Worm (Caenorhabditis elegans) whole organism, L4 larva: ENCODE measurements around the gene R03H10.7.

Experiments used
- Y105C5A.15 ChIP-seq: fragments of 200-800 bp; sonication (Bioruptor generic); IDR thresholded peaks from 2 replicates; pipeline ENCODE4 v1.3.6; 2022; ENCODE audit warnings: missing genetic modification characterization, missing compliant biosample characterization
- aly-2 ChIP-seq: sonication (generic microtip); optimal IDR thresholded peaks from 2 replicates; lab custom pipeline; 2018; ENCODE audit warnings: missing biosample characterization, missing genetic modification characterization
- arid-1 ChIP-seq: fragments of 200-800 bp; sonication (Bioruptor generic); conservative IDR thresholded peaks from 2 replicates; pipeline ENCODE4 v1.3.6; 2022; ENCODE audit warnings: missing genetic modification reagents, missing genetic modification characterization, missing compliant biosample characterization
- ceh-20 ChIP-seq: fragments of 200-800 bp; sonication (Bioruptor generic); IDR thresholded peaks from 2 replicates; pipeline ENCODE4 v1.3.6; 2022; ENCODE audit warnings: missing genetic modification reagents, missing genetic modification characterization, missing compliant biosample characterization
- ceh-28 ChIP-seq: fragments of 150-350 bp; optimal IDR thresholded peaks from 2 replicates; lab custom pipeline; 2014; ENCODE audit warnings: missing biosample characterization, missing genetic modification reagents, missing genetic modification characterization
- ceh-44 ChIP-seq: fragments of 200-800 bp; sonication (Bioruptor generic); IDR thresholded peaks from 2 replicates; pipeline ENCODE4 v1.3.6; 2022; ENCODE audit warnings: missing genetic modification reagents, missing genetic modification characterization, missing compliant biosample characterization
- ceh-62 ChIP-seq: sonication (generic microtip); optimal IDR thresholded peaks from 2 replicates; lab custom pipeline; 2017; ENCODE audit warnings: missing biosample characterization, missing genetic modification characterization
- ctbp-1 ChIP-seq: fragments of 200-800 bp; sonication (Bioruptor generic); IDR thresholded peaks from 2 replicates; pipeline ENCODE4 v1.3.6; 2022; ENCODE audit warnings: missing genetic modification reagents, missing genetic modification characterization, missing compliant biosample characterization
- daf-16 ChIP-seq, 3 experiments: sonication (generic microtip); optimal IDR thresholded peaks; 2 replicates each; lab custom pipeline; 2016 to 2017; ENCODE audit warnings: missing genetic modification characterization in 3 of 3, missing genetic modification reagents in 3 of 3, mild to moderate bottlenecking in 2 of 3, missing compliant biosample characterization in 2 of 3, missing biosample characterization in 1 of 3, moderate library complexity in 1 of 3
- daf-8 ChIP-seq: fragments of 200-800 bp; sonication (Bioruptor generic); IDR thresholded peaks from 2 replicates; pipeline ENCODE4 v1.3.6; 2022; ENCODE audit warnings: missing genetic modification characterization, missing compliant biosample characterization
- dmd-6 ChIP-seq: fragments of 200-800 bp; sonication (Bioruptor generic); IDR thresholded peaks from 2 replicates; pipeline ENCODE4 v1.3.6; 2022; ENCODE audit warnings: missing genetic modification reagents, missing genetic modification characterization, missing compliant biosample characterization
- duxl-1 ChIP-seq: sonication (generic microtip); optimal IDR thresholded peaks from 2 replicates; lab custom pipeline; 2016; ENCODE audit warnings: mild to moderate bottlenecking, missing genetic modification characterization, moderate library complexity, missing compliant biosample characterization; ENCODE audit not compliant: poor library complexity
- dve-1 ChIP-seq: sonication (generic microtip); optimal IDR thresholded peaks from 2 replicates; lab custom pipeline; 2017; ENCODE audit warnings: antibody characterized with exemption, mild to moderate bottlenecking, missing genetic modification characterization, missing compliant biosample characterization; ENCODE audit not compliant: insufficient read depth
- hlh-11 ChIP-seq: fragments of 200-800 bp; sonication (Bioruptor generic); optimal IDR thresholded peaks from 2 replicates; lab custom pipeline; 2018; ENCODE audit warnings: mild to moderate bottlenecking, missing genetic modification characterization, missing compliant biosample characterization
- hmg-1.1 ChIP-seq: fragments of 200-800 bp; sonication (Bioruptor generic); IDR thresholded peaks from 2 replicates; pipeline ENCODE4 v1.3.6; 2022; ENCODE audit warnings: missing genetic modification reagents, missing genetic modification characterization, missing compliant biosample characterization
- lim-7 ChIP-seq: fragments of 200-800 bp; sonication (Bioruptor generic); IDR thresholded peaks from 2 replicates; pipeline ENCODE4 v1.3.6; 2022; ENCODE audit warnings: missing genetic modification characterization, missing compliant biosample characterization
- lin-38 ChIP-seq: fragments of 200-800 bp; sonication (Bioruptor generic); IDR thresholded peaks from 2 replicates; pipeline ENCODE4 v1.3.6; 2022; ENCODE audit warnings: missing genetic modification reagents, missing genetic modification characterization, missing compliant biosample characterization
- lin-39 ChIP-seq: fragments of 150-350 bp; optimal IDR thresholded peaks from 2 replicates; lab custom pipeline; 2014; ENCODE audit warnings: missing biosample characterization, missing genetic modification reagents, missing genetic modification characterization
- mdl-1 ChIP-seq, 2 experiments: fragments of 150-350 bp in 1 of 2; sonication (generic microtip) in 1 of 2; optimal IDR thresholded peaks; 2 replicates each; lab custom pipeline; 2014 to 2017; ENCODE audit warnings: missing biosample characterization in 2 of 2, missing genetic modification characterization in 2 of 2
- mdt-29 ChIP-seq: fragments of 200-800 bp; sonication (Bioruptor generic); IDR thresholded peaks from 2 replicates; pipeline ENCODE4 v1.3.6; 2022; ENCODE audit warnings: missing genetic modification reagents, missing genetic modification characterization, missing compliant biosample characterization
- mes-2 ChIP-seq: sonication (generic microtip); optimal IDR thresholded peaks from 2 replicates; lab custom pipeline; 2016; ENCODE audit warnings: missing genotype, mild to moderate bottlenecking, missing genetic modification characterization, missing compliant biosample characterization; ENCODE audit not compliant: poor library complexity, severe bottlenecking
- nhr-10 ChIP-seq: fragments of 150-350 bp; optimal IDR thresholded peaks from 2 replicates; lab custom pipeline; 2014; ENCODE audit warnings: missing biosample characterization, missing genetic modification characterization
- nhr-102 ChIP-seq: sonication (generic microtip); optimal IDR thresholded peaks from 2 replicates; lab custom pipeline; 2016; ENCODE audit warnings: mild to moderate bottlenecking, missing genetic modification characterization, moderate library complexity, missing compliant biosample characterization
- nhr-11 ChIP-seq: fragments of 150-350 bp; optimal IDR thresholded peaks from 2 replicates; lab custom pipeline; 2014; ENCODE audit warnings: missing biosample characterization, missing genetic modification characterization
- nhr-25 ChIP-seq: sonication (generic microtip); optimal IDR thresholded peaks from 2 replicates; lab custom pipeline; 2017; ENCODE audit warnings: missing genetic modification characterization, mild to moderate bottlenecking, missing compliant biosample characterization, antibody characterized with exemption, moderate library complexity, borderline replicate concordance; ENCODE audit not compliant: insufficient read depth
- nhr-28 ChIP-seq: fragments of 150-350 bp; optimal IDR thresholded peaks from 2 replicates; lab custom pipeline; 2014; ENCODE audit warnings: missing biosample characterization, missing genetic modification characterization
- nhr-77 ChIP-seq: fragments of 150-350 bp; optimal IDR thresholded peaks from 2 replicates; lab custom pipeline; 2014; ENCODE audit warnings: missing biosample characterization, missing genetic modification characterization
- pha-4 ChIP-seq, 2 experiments: fragments of 150-350 bp in 1 of 2; fragments of 200-800 bp in 1 of 2; sonication (Bioruptor generic) in 1 of 2; IDR thresholded peaks in 1 of 2; optimal IDR thresholded peaks in 1 of 2; 2 replicates each; pipeline versions ENCODE4 v1.3.6 to Lab custom; 2014 to 2022; ENCODE audit warnings: missing genetic modification characterization in 2 of 2, missing genetic modification reagents in 2 of 2, missing biosample characterization in 1 of 2, missing compliant biosample characterization in 1 of 2
- pqm-1 ChIP-seq: sonication (generic microtip); optimal IDR thresholded peaks from 2 replicates; lab custom pipeline; 2017; ENCODE audit warnings: missing biosample characterization, missing genetic modification characterization
- saeg-2 ChIP-seq: fragments of 200-800 bp; sonication (Bioruptor generic); IDR thresholded peaks from 2 replicates; pipeline ENCODE4 v1.3.6; 2022; ENCODE audit warnings: missing genetic modification reagents, missing genetic modification characterization, missing compliant biosample characterization
- set-16 ChIP-seq: fragments of 200-800 bp; sonication (Bioruptor generic); IDR thresholded peaks from 2 replicates; pipeline ENCODE4 v1.3.6; 2022; ENCODE audit warnings: missing genetic modification reagents, missing genetic modification characterization, missing compliant biosample characterization
- snpc-4 ChIP-seq: fragments of 150-350 bp; optimal IDR thresholded peaks from 2 replicates; lab custom pipeline; 2014; ENCODE audit warnings: missing biosample characterization, missing genetic modification characterization
- spr-1 ChIP-seq: sonication (generic microtip); optimal IDR thresholded peaks from 2 replicates; lab custom pipeline; 2016; ENCODE audit warnings: mild to moderate bottlenecking, missing genetic modification characterization, missing compliant biosample characterization
- tra-1 ChIP-seq: fragments of 200-800 bp; sonication (Bioruptor generic); IDR thresholded peaks from 2 replicates; pipeline ENCODE4 v1.3.6; 2022; ENCODE audit warnings: missing genetic modification reagents, missing genetic modification characterization, missing compliant biosample characterization
- unc-62 ChIP-seq, 3 experiments: fragments of 150-350 bp in 1 of 3; sonication (generic microtip); optimal IDR thresholded peaks in 2 of 3; peaks in 1 of 3; 1 replicate in 1 of 3; 2 replicates in 2 of 3; lab custom pipeline; 2014 to 2017; ENCODE audit warnings: missing biosample characterization in 3 of 3, missing genetic modification characterization in 3 of 3, missing genetic modification reagents in 3 of 3, missing genotype in 1 of 3
- zag-1 ChIP-seq: fragments of 150-350 bp; optimal IDR thresholded peaks from 2 replicates; lab custom pipeline; 2014; ENCODE audit warnings: missing biosample characterization, missing genetic modification characterization
- zip-11 ChIP-seq: fragments of 200-800 bp; sonication (Bioruptor generic); IDR thresholded peaks from 2 replicates; pipeline ENCODE4 v1.3.6; 2022; ENCODE audit warnings: missing genetic modification characterization, missing compliant biosample characterization
- ztf-11 ChIP-seq: fragments of 150-350 bp; optimal IDR thresholded peaks from 2 replicates; lab custom pipeline; 2014; ENCODE audit warnings: missing biosample characterization, missing genetic modification characterization

R03H10.7 gene

DNA sequence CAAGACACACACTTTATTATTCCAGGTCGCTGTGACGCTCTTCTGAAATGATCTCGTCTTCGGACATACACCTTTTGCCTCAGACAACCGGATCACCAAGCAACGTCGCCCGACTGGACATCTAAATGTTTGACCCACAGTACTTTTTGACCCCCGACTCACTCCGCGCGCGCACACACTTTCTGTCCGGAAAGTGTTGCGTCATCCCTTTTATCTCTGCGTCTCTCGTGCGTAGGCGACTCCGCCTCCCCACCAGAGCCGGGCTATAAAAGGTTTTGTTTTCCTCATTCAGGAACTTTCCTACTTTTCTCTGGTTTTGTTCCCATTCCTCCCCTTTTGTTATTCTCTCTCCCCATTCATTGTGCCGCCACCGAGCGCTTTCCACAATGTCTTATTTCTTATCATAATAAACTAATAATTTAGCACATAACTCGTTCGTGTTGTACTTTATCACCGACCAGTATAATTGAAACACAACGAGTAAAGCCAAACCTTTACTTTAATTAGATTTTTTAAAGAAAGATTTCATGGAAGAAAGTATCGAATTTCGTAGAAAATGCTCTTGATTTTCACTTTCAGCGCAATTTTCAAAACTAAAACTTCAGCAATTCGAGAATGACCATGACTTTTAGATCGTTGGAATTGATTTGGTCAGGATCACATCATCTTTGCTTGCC lies 30.5 kb upstream of the R03H10.7 start, which contains the start of gene F31D5.6:
Gene F31D5.6, plus strand, starts transcription at position 627 of the 677 bp plus-strand sequence.
- no peak for TF ChIP-seq duxl-1 (tag; lab: Kevin White, UChicago)
- no peak for TF ChIP-seq snpc-4 (tag; lab: Kevin White, UChicago)
- TF ChIP-seq ctbp-1: no peak
- no peak for TF ChIP-seq ceh-44 (GFP tag; lab: Robert Waterston, UW)
- no peak for TF ChIP-seq set-16 (GFP tag; lab: Robert Waterston, UW)
- TF ChIP-seq spr-1 (tag; lab: Kevin White, UChicago): no peak
- TF ChIP-seq daf-8 (GFP tag; lab: Robert Waterston, UW): no peak
- TF ChIP-seq Y105C5A.15 (GFP tag; lab: Robert Waterston, UW): no peak
- TF ChIP-seq zag-1 (tag; lab: Kevin White, UChicago): no peak
- TF ChIP-seq saeg-2: no peak
- no peak for TF ChIP-seq nhr-102 (tag; lab: Kevin White, UChicago)
- TF ChIP-seq hmg-1.1 (GFP tag; lab: Robert Waterston, UW): no peak
- TF ChIP-seq lin-39: no peak
- TF ChIP-seq nhr-10 (tag; lab: Kevin White, UChicago): no peak
- no peak for TF ChIP-seq ztf-11
- TF ChIP-seq nhr-11 (tag; lab: Kevin White, UChicago): no peak
- no peak for TF ChIP-seq zip-11 (GFP tag; lab: Robert Waterston, UW)
- no peak for TF ChIP-seq mdl-1 (tag; optimal IDR thresholded peaks at IDR 0.05; lab: Kevin White, UChicago)
- no peak for TF ChIP-seq mdt-29
- no peak for TF ChIP-seq dve-1
- TF ChIP-seq, all 104 proteins: peak for 0

DNA sequence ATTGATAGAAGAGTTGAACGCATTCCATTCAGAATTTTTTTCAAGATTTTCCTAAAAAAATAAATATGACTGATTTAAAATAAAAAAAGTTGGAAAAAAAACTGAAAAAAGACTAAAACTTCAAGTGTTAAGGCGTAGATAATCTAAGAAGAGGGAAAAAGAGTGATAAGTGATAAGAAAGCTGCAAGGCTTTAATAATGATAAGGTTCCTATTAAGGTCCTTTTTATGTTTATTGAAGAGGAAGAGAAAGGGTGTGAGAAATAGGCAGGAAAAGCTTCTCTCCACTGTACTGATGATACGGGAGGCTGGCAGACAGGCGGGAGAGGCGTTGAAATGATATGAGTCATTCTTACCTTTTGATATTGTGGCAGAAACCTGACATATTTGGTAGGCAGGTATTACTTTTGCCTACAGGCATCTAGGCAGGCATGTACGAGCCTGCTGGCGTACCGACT lies 25.0 kb upstream of the R03H10.7 start, which contains the start of gene mth-1:
Gene mth-1, minus strand, starts transcription at position 51 of the 456 bp plus-strand sequence.
- TF ChIP-seq hlh-11 (peak; percentile 12), ceh-20 (no peak), pqm-1 (tag; lab: Kevin White, UChicago) (peak; percentile 68), nhr-25 (tag; lab: Kevin White, UChicago) (no peak), pha-4 (GFP tag; IDR thresholded peaks at IDR 0.05; lab: Robert Waterston, UW) (no peak), pha-4 (tag; optimal IDR thresholded peaks at IDR 0.05; lab: Kevin White, UChicago) (no peak), lin-38 (no peak), lim-7 (GFP tag; lab: Robert Waterston, UW) (no peak), daf-16 (GFP tag; optimal IDR thresholded peaks at IDR 0.05; lab: Kevin White, UChicago) (no peak), daf-16 (tag; optimal IDR thresholded peaks at IDR 0.05; lab: Kevin White, UChicago) (peak; percentile 42), dmd-6 (GFP tag; lab: Robert Waterston, UW) (peak; percentile 29; the same call in 1 of the 2 replicates), saeg-2 (no peak), ceh-62 (no peak), aly-2 (tag; lab: Kevin White, UChicago) (no peak)
- TF ChIP-seq, all 104 proteins: peak for 4

DNA sequence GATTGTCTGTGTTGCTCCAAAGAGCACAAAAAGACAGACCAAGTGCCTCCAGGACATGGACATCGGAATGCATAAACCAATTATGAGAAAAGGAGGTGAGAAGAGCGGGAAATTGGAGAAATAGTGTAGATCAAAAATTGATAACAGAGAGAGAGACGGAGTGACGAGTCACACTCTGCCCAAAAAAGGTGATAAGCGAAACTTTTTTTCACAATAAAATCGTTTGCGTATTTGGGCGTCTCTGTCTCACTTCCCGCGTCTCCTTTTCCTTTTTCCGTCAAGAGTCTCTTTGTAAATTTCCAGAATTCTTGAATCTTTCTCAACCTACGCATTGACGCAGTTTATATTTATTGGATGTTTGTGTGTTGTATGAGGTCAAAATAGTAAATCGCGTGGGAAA lies 15.4 kb upstream of the R03H10.7 start, which contains the start of gene mth-2:
Gene mth-2, minus strand, starts transcription at position 188 of the 400 bp plus-strand sequence.
- peak; percentile 76 for TF ChIP-seq dmd-6 (GFP tag; lab: Robert Waterston, UW)
- peak; percentile 53 for TF ChIP-seq dve-1
- peak; percentile 89 for TF ChIP-seq nhr-28 (tag; lab: Kevin White, UChicago)
- no peak for TF ChIP-seq ceh-20
- TF ChIP-seq ceh-28: no peak
- TF ChIP-seq daf-16 (GFP tag; optimal IDR thresholded peaks at IDR 0.05; lab: Kevin White, UChicago): no peak
- TF ChIP-seq daf-16 (tag; optimal IDR thresholded peaks at IDR 0.05; lab: Kevin White, UChicago): peak; percentile 58
- TF ChIP-seq unc-62 (GFP tag; optimal IDR thresholded peaks at IDR 0.05 in 1 of 2; lab: Kevin White, UChicago): peak in 1 of 2 experiments; percentile 43
- TF ChIP-seq unc-62 (tag; optimal IDR thresholded peaks at IDR 0.05; lab: Kevin White, UChicago): no peak
- TF ChIP-seq hmg-1.1 (GFP tag; lab: Robert Waterston, UW): no peak
- TF ChIP-seq hlh-11: peak; percentile 68
- peak; percentile 25; the same call in 1 of the 2 replicates for TF ChIP-seq tra-1 (GFP tag; lab: Robert Waterston, UW)
- no peak for TF ChIP-seq arid-1 (GFP tag; lab: Robert Waterston, UW)
- peak; percentile 77 for TF ChIP-seq pqm-1 (tag; lab: Kevin White, UChicago)
- peak; percentile 48 for TF ChIP-seq nhr-77 (tag; lab: Kevin White, UChicago)
- TF ChIP-seq mes-2 (tag; lab: Kevin White, UChicago): peak; percentile 18
